Worm (Caenorhabditis elegans) whole organism, young adult: Measurements from ENCODE around the gene col-98.
A peak's percentile ranks its signal among the peaks of the same experiment; 100 is the strongest.

Experiments used
- B0019.2 ChIP-seq: fragments of 200-800 bp; sonication (Bioruptor generic); conservative IDR thresholded peaks from 2 replicates; pipeline ENCODE4 v1.3.6; 2022; ENCODE audit warnings: missing genetic modification reagents, missing genetic modification characterization, missing compliant biosample characterization
- C06A6.2 ChIP-seq: fragments of 200-800 bp; sonication (Bioruptor generic); conservative IDR thresholded peaks from 2 replicates; pipeline ENCODE4 v1.3.6; 2022; ENCODE audit warnings: missing genetic modification characterization, missing compliant biosample characterization
- F37B4.10 ChIP-seq: fragments of 200-800 bp; sonication (Bioruptor generic); IDR thresholded peaks from 2 replicates; pipeline ENCODE4 v1.3.6; 2022; ENCODE audit warnings: missing genetic modification characterization, missing compliant biosample characterization
- F39B2.1 ChIP-seq: fragments of 200-800 bp; sonication (Bioruptor generic); IDR thresholded peaks from 2 replicates; pipeline ENCODE4 v1.3.6; 2022; ENCODE audit warnings: missing genetic modification reagents, missing genetic modification characterization, missing compliant biosample characterization
- F52B5.7 ChIP-seq: sonication (generic microtip); optimal IDR thresholded peaks from 2 replicates; lab custom pipeline; 2016; ENCODE audit warnings: mild to moderate bottlenecking, missing genetic modification characterization, missing compliant biosample characterization
- Y67H2A.10 ChIP-seq: fragments of 200-800 bp; sonication (Bioruptor generic); conservative IDR thresholded peaks from 2 replicates; pipeline ENCODE4 v1.3.6; 2022; ENCODE audit warnings: missing genetic modification reagents, missing genetic modification characterization, missing compliant biosample characterization
- Y79H2A.3 ChIP-seq: fragments of 200-800 bp; sonication (Bioruptor generic); conservative IDR thresholded peaks from 2 replicates; pipeline ENCODE4 v1.3.6; 2022; ENCODE audit warnings: missing genetic modification reagents, missing genetic modification characterization, missing compliant biosample characterization
- Y95B8A.8 ChIP-seq: fragments of 200-800 bp; sonication (Bioruptor generic); IDR thresholded peaks from 2 replicates; pipeline ENCODE4 v1.3.6; 2022; ENCODE audit warnings: missing genetic modification reagents, missing genetic modification characterization, missing compliant biosample characterization
- ama-1 ChIP-seq, 3 experiments: fragments of 150-350 bp in 1 of 3; sonication (generic microtip) in 2 of 3; optimal IDR thresholded peaks; 2 replicates each; lab custom pipeline; 2014 to 2018; ENCODE audit warnings: missing biosample characterization in 2 of 3, missing genetic modification characterization in 2 of 3, missing genetic modification reagents in 2 of 3
- aptf-2 ChIP-seq: fragments of 200-800 bp; sonication (Bioruptor generic); conservative IDR thresholded peaks from 2 replicates; pipeline ENCODE4 v1.3.6; 2022; ENCODE audit warnings: missing genetic modification reagents, missing genetic modification characterization, missing compliant biosample characterization
- attf-3 ChIP-seq: fragments of 200-800 bp; sonication (Bioruptor generic); conservative IDR thresholded peaks from 2 replicates; pipeline ENCODE4 v1.3.6; 2022; ENCODE audit warnings: missing genetic modification reagents, missing genetic modification characterization, missing compliant biosample characterization
- attf-5 ChIP-seq: fragments of 200-800 bp; sonication (Bioruptor generic); optimal IDR thresholded peaks from 2 replicates; lab custom pipeline; 2018; ENCODE audit warnings: mild to moderate bottlenecking, missing genetic modification characterization, missing compliant biosample characterization
- ccch-3 ChIP-seq: fragments of 200-800 bp; sonication (Bioruptor generic); optimal IDR thresholded peaks from 2 replicates; lab custom pipeline; 2018; ENCODE audit warnings: mild to moderate bottlenecking, missing genetic modification characterization, missing compliant biosample characterization
- cebp-1 ChIP-seq, 2 experiments: fragments of 200-800 bp in 1 of 2; sonication (Bioruptor generic) in 1 of 2; sonication (generic microtip) in 1 of 2; IDR thresholded peaks in 1 of 2; optimal IDR thresholded peaks in 1 of 2; 2 replicates each; pipeline versions ENCODE4 v1.3.6 to Lab custom; 2017 to 2022; ENCODE audit warnings: missing compliant biosample characterization in 2 of 2, missing genetic modification characterization in 2 of 2, mild to moderate bottlenecking in 1 of 2, missing genetic modification reagents in 1 of 2, moderate library complexity in 1 of 2
- ceh-100 ChIP-seq: fragments of 200-800 bp; sonication (Bioruptor generic); IDR thresholded peaks from 2 replicates; pipeline ENCODE4 v1.3.6; 2022; ENCODE audit warnings: missing genetic modification reagents, missing genetic modification characterization, missing compliant biosample characterization
- ceh-40 ChIP-seq: fragments of 200-800 bp; sonication (Bioruptor generic); IDR thresholded peaks from 2 replicates; pipeline ENCODE4 v1.3.6; 2022; ENCODE audit warnings: missing genetic modification characterization, missing compliant biosample characterization
- ceh-79 ChIP-seq: sonication (generic microtip); optimal IDR thresholded peaks from 2 replicates; lab custom pipeline; 2017; ENCODE audit warnings: mild to moderate bottlenecking, missing genetic modification characterization, missing compliant biosample characterization
- chd-7 ChIP-seq: sonication (generic microtip); optimal IDR thresholded peaks from 2 replicates; lab custom pipeline; 2016; ENCODE audit warnings: mild to moderate bottlenecking, missing genetic modification characterization, moderate library complexity, missing compliant biosample characterization
- dpff-1 ChIP-seq: sonication (generic microtip); optimal IDR thresholded peaks from 2 replicates; lab custom pipeline; 2017; ENCODE audit warnings: mild to moderate bottlenecking, missing genetic modification characterization, missing compliant biosample characterization
- hlh-12 ChIP-seq: sonication (generic microtip); optimal IDR thresholded peaks from 2 replicates; lab custom pipeline; 2016; ENCODE audit warnings: missing genetic modification characterization, missing compliant biosample characterization
- hlh-26 ChIP-seq: fragments of 200-800 bp; sonication (Bioruptor generic); conservative IDR thresholded peaks from 2 replicates; pipeline ENCODE4 v1.3.6; 2022; ENCODE audit warnings: missing genetic modification reagents, missing genetic modification characterization, missing compliant biosample characterization
- lag-1 ChIP-seq: fragments of 200-800 bp; sonication (Bioruptor generic); IDR thresholded peaks from 2 replicates; pipeline ENCODE4 v1.3.6; 2022; ENCODE audit warnings: missing genetic modification reagents, missing genetic modification characterization, missing compliant biosample characterization
- lin-40 ChIP-seq: sonication (generic microtip); optimal IDR thresholded peaks from 2 replicates; lab custom pipeline; 2016; ENCODE audit warnings: missing genetic modification characterization, mild to moderate bottlenecking, missing compliant biosample characterization, missing genotype, missing genetic modification reagents
- lir-1 ChIP-seq: fragments of 200-800 bp; sonication (Bioruptor generic); conservative IDR thresholded peaks from 2 replicates; pipeline ENCODE4 v1.3.6; 2022; ENCODE audit warnings: missing genetic modification reagents, missing genetic modification characterization, missing compliant biosample characterization
- madf-10 ChIP-seq: sonication (generic microtip); optimal IDR thresholded peaks from 2 replicates; lab custom pipeline; 2016; ENCODE audit warnings: mild to moderate bottlenecking, missing genetic modification characterization, missing compliant biosample characterization
- madf-3 ChIP-seq: fragments of 200-800 bp; sonication (Bioruptor generic); IDR thresholded peaks from 2 replicates; pipeline ENCODE4 v1.3.6; 2022; ENCODE audit warnings: missing genetic modification reagents, missing genetic modification characterization, missing compliant biosample characterization
- mcd-1 ChIP-seq: fragments of 200-800 bp; sonication (Bioruptor generic); IDR thresholded peaks from 2 replicates; pipeline ENCODE4 v1.3.6; 2022; ENCODE audit warnings: missing genetic modification reagents, missing genetic modification characterization, missing compliant biosample characterization
- mxl-1 ChIP-seq: sonication (generic microtip); optimal IDR thresholded peaks from 2 replicates; lab custom pipeline; 2016; ENCODE audit warnings: missing genetic modification characterization, missing compliant biosample characterization
- nhr-179 ChIP-seq: sonication (generic microtip); optimal IDR thresholded peaks from 2 replicates; lab custom pipeline; 2016; ENCODE audit warnings: mild to moderate bottlenecking, missing genetic modification characterization, missing compliant biosample characterization
- nhr-80 ChIP-seq: sonication (generic microtip); optimal IDR thresholded peaks from 2 replicates; lab custom pipeline; 2016; ENCODE audit warnings: missing genetic modification characterization, missing compliant biosample characterization
- pha-4 ChIP-seq: fragments of 150-350 bp; sonication (generic microtip); optimal IDR thresholded peaks from 2 replicates; lab custom pipeline; 2014; ENCODE audit warnings: missing biosample characterization, missing genetic modification reagents, missing genetic modification characterization
- rpc-1 ChIP-seq, 2 experiments: fragments of 150-350 bp in 1 of 2; sonication (generic microtip) in 1 of 2; optimal IDR thresholded peaks; 2 replicates each; lab custom pipeline; 2014 to 2018; ENCODE audit warnings: missing biosample characterization in 1 of 2, missing genetic modification characterization in 1 of 2, missing genetic modification reagents in 1 of 2, missing genotype in 1 of 2
- snpc-1.3 ChIP-seq: sonication (generic microtip); optimal IDR thresholded peaks from 2 replicates; lab custom pipeline; 2017; ENCODE audit warnings: missing genetic modification characterization, mild to moderate bottlenecking, missing compliant biosample characterization, antibody characterized with exemption, moderate library complexity, missing genotype, missing genetic modification reagents; ENCODE audit not compliant: insufficient read depth
- unc-130 ChIP-seq: sonication (generic microtip); optimal IDR thresholded peaks from 2 replicates; lab custom pipeline; 2016; ENCODE audit warnings: missing genetic modification reagents, missing genetic modification characterization, missing compliant biosample characterization
- zim-3 ChIP-seq: sonication (generic microtip); optimal IDR thresholded peaks from 2 replicates; lab custom pipeline; 2017; ENCODE audit warnings: mild to moderate bottlenecking, missing genetic modification characterization, moderate library complexity, missing compliant biosample characterization
- ztf-18 ChIP-seq: sonication (generic microtip); optimal IDR thresholded peaks from 2 replicates; lab custom pipeline; 2016; ENCODE audit warnings: missing genotype, mild to moderate bottlenecking, missing genetic modification characterization, missing compliant biosample characterization
- ztf-26 ChIP-seq: sonication (generic microtip); optimal IDR thresholded peaks from 2 replicates; lab custom pipeline; 2017; ENCODE audit warnings: missing genetic modification characterization, missing compliant biosample characterization
- ztf-6 ChIP-seq: fragments of 200-800 bp; sonication (Bioruptor generic); IDR thresholded peaks from 2 replicates; pipeline ENCODE4 v1.3.6; 2022; ENCODE audit warnings: missing genetic modification reagents, missing genetic modification characterization, missing compliant biosample characterization

col-98 gene

DNA sequence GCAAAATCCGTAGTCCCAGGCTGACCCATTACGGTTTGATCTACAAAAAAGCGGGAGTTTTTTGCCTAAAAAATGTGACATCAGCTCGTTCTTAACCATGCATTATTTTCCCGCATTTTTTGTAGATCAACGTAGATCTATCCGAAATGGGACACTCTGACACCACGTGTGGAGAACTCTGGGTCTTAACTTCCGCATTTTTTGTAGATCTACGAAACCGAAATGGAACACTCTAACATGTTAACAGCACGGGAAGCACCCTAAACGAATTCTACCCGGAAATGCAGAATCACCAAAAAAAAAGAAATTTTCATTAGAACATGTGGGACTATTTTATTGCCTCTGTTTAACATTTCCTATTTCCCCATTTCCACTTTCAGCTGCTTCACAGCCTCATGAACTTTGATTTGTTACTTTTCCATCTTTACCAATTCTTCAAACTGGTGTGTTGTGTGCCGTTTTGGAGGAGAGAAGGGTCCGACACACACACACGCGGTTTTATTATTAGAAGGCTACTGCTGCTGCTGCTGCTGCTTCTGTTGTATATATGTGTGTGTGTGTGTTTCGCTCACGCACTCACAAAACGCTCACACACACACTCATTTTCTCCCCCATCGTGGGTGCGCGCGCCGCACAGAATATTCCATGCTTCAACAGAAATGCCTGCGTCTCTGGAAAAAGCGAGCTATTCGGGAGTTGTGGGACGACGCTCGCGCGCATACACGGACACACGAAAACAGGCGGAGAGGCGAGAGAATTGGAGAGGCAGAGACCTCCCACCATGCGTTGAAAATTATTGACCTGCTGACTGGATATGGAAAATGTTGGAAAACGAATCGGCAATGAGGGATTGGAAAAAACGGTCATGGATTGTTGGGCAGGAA, 49.3 kb downstream of the col-98 start (continued):
- TF ChIP-seq attf-3 (GFP tag; lab: Robert Waterston, UW) = no peak
- peak; percentile 81 for TF ChIP-seq nhr-80 (tag; lab: Kevin White, UChicago)
- no peak for TF ChIP-seq pha-4
- TF ChIP-seq lin-40 (tag; lab: Kevin White, UChicago) = peak; percentile 86
- TF ChIP-seq B0019.2 = no peak
- peak; percentile 99 for TF ChIP-seq lir-1 (GFP tag; lab: Robert Waterston, UW)
- TF ChIP-seq zim-3 = no peak
- TF ChIP-seq madf-10 (tag; lab: Kevin White, UChicago) = peak; percentile 81
- TF ChIP-seq madf-3 = 0 out of 2 replicates have a peak, but pooled peaks have one; percentile 37
- TF ChIP-seq hlh-26 (GFP tag; lab: Robert Waterston, UW) = no peak
- TF ChIP-seq aptf-2 = no peak
- TF ChIP-seq ztf-6 = no peak
- TF ChIP-seq F37B4.10 (GFP tag; lab: Robert Waterston, UW) = 0 out of 2 replicates have a peak, but pooled peaks have one; percentile 72
- no peak for TF ChIP-seq Y95B8A.8 (GFP tag; lab: Robert Waterston, UW)
- TF ChIP-seq ceh-100 (GFP tag; lab: Robert Waterston, UW) = no peak
- TF ChIP-seq mcd-1 (GFP tag; lab: Robert Waterston, UW) = peak; percentile 58
- no peak for TF ChIP-seq ccch-3 (GFP tag; lab: Kevin White, UChicago)
- TF ChIP-seq C06A6.2 (GFP tag; lab: Robert Waterston, UW) = peak; percentile 68
- no peak for TF ChIP-seq ama-1 (optimal IDR thresholded peaks at IDR 0.05; lab: Kevin White, UChicago)
- peak in 1 of 2 experiments; percentile 43 for TF ChIP-seq ama-1 (GFP tag; optimal IDR thresholded peaks at IDR 0.05; lab: Kevin White, UChicago)
- TF ChIP-seq ztf-18 (tag; lab: Kevin White, UChicago) = peak; percentile 24
- no peak for TF ChIP-seq F52B5.7
- no peak for TF ChIP-seq ceh-40 (GFP tag; lab: Robert Waterston, UW)
- peak; percentile 29 for TF ChIP-seq ztf-26
- no peak for TF ChIP-seq Y67H2A.10 (GFP tag; lab: Robert Waterston, UW)
- no peak for TF ChIP-seq dpff-1 (tag; lab: Kevin White, UChicago)
- TF ChIP-seq attf-5 = peak; percentile 82
- TF ChIP-seq Y79H2A.3 (GFP tag; lab: Robert Waterston, UW) = no peak
- TF ChIP-seq mxl-1 (tag; lab: Kevin White, UChicago) = no peak
- no peak for TF ChIP-seq rpc-1 (optimal IDR thresholded peaks at IDR 0.05; lab: Kevin White, UChicago)
- no peak for TF ChIP-seq rpc-1 (tag; optimal IDR thresholded peaks at IDR 0.05; lab: Kevin White, UChicago)
- no peak for TF ChIP-seq ceh-79 (tag; lab: Kevin White, UChicago)
- TF ChIP-seq cebp-1 (GFP tag; IDR thresholded peaks at IDR 0.05; lab: Robert Waterston, UW) = peak; percentile 23; the same call in 1 of the 2 replicates
- peak; percentile 79 for TF ChIP-seq cebp-1 (tag; optimal IDR thresholded peaks at IDR 0.05; lab: Kevin White, UChicago)
- TF ChIP-seq chd-7 (tag; lab: Kevin White, UChicago) = peak; percentile 47
- TF ChIP-seq hlh-12 (tag; lab: Kevin White, UChicago) = no peak
- no peak for TF ChIP-seq nhr-179
- TF ChIP-seq lag-1 (GFP tag; lab: Robert Waterston, UW) = no peak
- TF ChIP-seq F39B2.1 (GFP tag; lab: Robert Waterston, UW) = no peak
- TF ChIP-seq unc-130 (GFP tag; lab: Kevin White, UChicago) = no peak

ce11 chrIII:13069416-13069815, 50.6 kb downstream of the col-98 start:
- TF ChIP-seq snpc-1.3 = no peak
- TF ChIP-seq, all 124 proteins: peak for 0
